Worm (Caenorhabditis elegans): ENCODE results near the gene eat-3.

DNA sequence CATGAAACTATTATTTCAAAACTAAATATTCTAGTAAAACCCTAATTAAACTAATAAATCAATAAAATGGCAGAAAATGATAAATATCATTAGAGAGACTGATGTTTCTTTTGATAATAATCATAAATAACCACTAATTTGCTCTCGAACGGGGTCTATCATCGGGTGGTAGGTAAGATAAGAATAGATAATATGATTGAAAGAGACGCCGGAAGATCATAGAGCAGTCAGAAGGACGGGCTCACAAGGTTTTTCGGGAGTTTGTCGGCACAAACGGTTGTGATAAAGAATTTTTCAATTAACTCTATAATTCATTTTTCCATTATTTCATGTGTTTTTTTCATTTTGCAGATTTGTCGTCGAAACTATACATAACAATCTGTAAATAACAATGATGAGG lies 23.6 kb upstream of the eat-3 start:
- TF ChIP-seq dao-5 (tag; optimal IDR thresholded peaks at IDR 0.05) = no peak
- TF ChIP-seq him-1 (tag; optimal IDR thresholded peaks at IDR 0.05) = no peak
- TF ChIP-seq W03F9.2 (tag; optimal IDR thresholded peaks at IDR 0.05) = no peak
